Fruit fly (Drosophila melanogaster): Measurements from ENCODE around the gene CG42870.

DNA sequence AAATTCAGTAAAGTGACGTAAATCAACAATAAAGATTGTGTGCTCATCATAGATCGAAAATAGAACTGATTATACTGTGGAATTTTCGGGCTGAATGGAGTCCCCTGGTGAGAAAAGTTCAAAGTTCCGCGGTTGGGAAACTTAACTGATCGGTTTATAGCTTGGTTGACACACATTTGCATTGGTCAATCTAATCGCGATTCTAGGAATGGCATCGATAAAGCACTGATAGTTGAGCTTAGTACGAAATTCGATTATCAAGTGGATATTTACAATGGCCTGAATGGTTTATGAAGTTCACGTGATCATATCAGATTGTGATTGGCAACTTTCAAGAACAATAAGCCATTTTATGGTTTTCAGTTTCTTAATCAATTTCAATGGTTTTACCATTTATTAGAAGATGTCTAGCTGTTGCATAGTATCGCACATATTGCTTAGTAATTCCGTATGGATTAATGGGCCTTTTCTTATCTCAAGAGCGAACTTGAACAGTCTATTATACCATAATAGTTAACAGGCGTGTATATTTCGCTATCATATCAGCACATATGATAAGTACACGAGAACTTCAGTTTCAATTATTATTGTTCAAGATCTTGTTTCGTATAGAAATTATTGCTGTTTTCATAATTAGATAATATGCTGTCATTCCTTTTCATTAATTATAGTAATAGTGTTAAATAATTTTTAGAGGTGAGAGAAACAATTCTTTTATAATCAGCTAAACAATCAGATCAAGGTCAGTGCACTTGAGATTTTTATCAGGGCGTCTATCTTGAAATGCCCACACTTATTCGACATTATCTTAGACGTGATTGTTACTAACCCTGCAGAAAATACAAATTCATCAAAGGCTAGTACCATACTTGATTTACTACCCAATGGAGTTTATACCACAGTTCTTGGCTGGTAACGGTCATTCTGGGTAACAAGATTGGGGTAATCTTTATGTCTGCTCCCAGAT lies 12.1 kb upstream of the CG42870 start, which contains the start of gene CG31233:
- TF ChIP-seq ttk (optimal IDR thresholded peaks at IDR 0.05): no peak
- no peak for TF ChIP-seq Myc (optimal IDR thresholded peaks at IDR 0.05)
